Worm (Caenorhabditis elegans) whole organism, L4 larva: ENCODE measurements around the gene K04G11.1.

Experiments used
- F44E2.7 ChIP-seq: fragments of 200-800 bp; sonication (Bioruptor generic); IDR thresholded peaks from 2 replicates; pipeline ENCODE4 v2.1.2; 2022; ENCODE audit warnings: missing genetic modification characterization, missing compliant biosample characterization
- Y48G9A.11 ChIP-seq: fragments of 200-800 bp; sonication (Bioruptor generic); IDR thresholded peaks from 2 replicates; pipeline ENCODE4 v1.3.6; 2022; ENCODE audit warnings: missing genetic modification reagents, missing genetic modification characterization, missing compliant biosample characterization
- ceh-62 ChIP-seq: sonication (generic microtip); optimal IDR thresholded peaks from 2 replicates; lab custom pipeline; 2017; ENCODE audit warnings: missing biosample characterization, missing genetic modification characterization
- mes-2 ChIP-seq: sonication (generic microtip); optimal IDR thresholded peaks from 2 replicates; lab custom pipeline; 2016; ENCODE audit warnings: missing genotype, mild to moderate bottlenecking, missing genetic modification characterization, missing compliant biosample characterization; ENCODE audit not compliant: poor library complexity, severe bottlenecking
- nhr-102 ChIP-seq: sonication (generic microtip); optimal IDR thresholded peaks from 2 replicates; lab custom pipeline; 2016; ENCODE audit warnings: mild to moderate bottlenecking, missing genetic modification characterization, moderate library complexity, missing compliant biosample characterization
- nhr-237 ChIP-seq: sonication (generic microtip); optimal IDR thresholded peaks from 2 replicates; lab custom pipeline; 2017; ENCODE audit warnings: missing biosample characterization, missing genetic modification characterization
- unc-39 ChIP-seq: sonication (generic microtip); optimal IDR thresholded peaks from 2 replicates; lab custom pipeline; 2017; ENCODE audit warnings: missing biosample characterization, missing genetic modification characterization
- ztf-11 ChIP-seq: fragments of 150-350 bp; optimal IDR thresholded peaks from 2 replicates; lab custom pipeline; 2014; ENCODE audit warnings: missing biosample characterization, missing genetic modification characterization

DNA sequence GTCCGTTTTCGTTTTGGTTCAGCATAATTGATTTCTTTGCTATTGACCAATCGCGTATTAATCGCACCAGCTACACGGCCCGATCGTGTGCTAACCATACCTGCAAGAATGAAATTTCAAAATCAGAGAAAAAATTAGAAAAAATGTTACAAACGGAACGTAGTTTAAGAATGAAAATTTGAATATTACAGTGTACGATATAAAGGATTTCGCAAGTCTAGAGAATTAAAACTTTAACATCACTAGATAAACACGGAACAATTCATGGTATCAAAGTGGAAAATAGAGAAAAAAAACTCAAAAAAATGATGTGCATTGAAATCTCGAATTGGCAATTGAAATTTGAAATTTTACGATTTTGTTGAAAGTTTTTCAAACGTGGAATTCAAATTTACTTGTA lies 38.8 kb upstream of the K04G11.1 start, which contains the start of gene madd-3:
- TF ChIP-seq F44E2.7, result no peak
- TF ChIP-seq Y48G9A.11 (GFP tag; lab: Robert Waterston, UW), result no peak
- no peak for TF ChIP-seq ceh-62 (tag; lab: Kevin White, UChicago)
- TF ChIP-seq nhr-102, result no peak
- TF ChIP-seq mes-2 (tag; lab: Kevin White, UChicago), result no peak
- no peak for TF ChIP-seq unc-39 (tag; lab: Kevin White, UChicago)
- TF ChIP-seq ztf-11 (tag; lab: Kevin White, UChicago), result no peak
- no peak for TF ChIP-seq nhr-237
